Fruit fly (Drosophila melanogaster): Measurements from ENCODE around the gene CG33080.

Gene CG33080

dm6 chrX:5724744-5725185, 7.2 kb upstream of the CG33080 start (continued):
- TF ChIP-seq CG3995 (GFP tag; optimal IDR thresholded peaks at IDR 0.05), result no peak
- no peak for TF ChIP-seq Ets97D (GFP tag; optimal IDR thresholded peaks at IDR 0.05)
- TF ChIP-seq CG10366 (GFP tag; IDR thresholded peaks at IDR 0.05), result peak; percentile 40; the same call in 1 of the 2 replicates
- no peak for TF ChIP-seq Dip2 (GFP tag; IDR thresholded peaks at IDR 0.05)
- no peak for TF ChIP-seq Dp (GFP tag; optimal IDR thresholded peaks at IDR 0.05)
- TF ChIP-seq zf30C (GFP tag; optimal IDR thresholded peaks at IDR 0.05), result no peak
- TF ChIP-seq ap (GFP tag; IDR thresholded peaks at IDR 0.05), result 0 out of 2 replicates have a peak, but pooled peaks have one; percentile 55
- peak; percentile 94 for TF ChIP-seq Drgx (GFP tag; IDR thresholded peaks at IDR 0.05)
- TF ChIP-seq cad (GFP tag; optimal IDR thresholded peaks at IDR 0.05), result no peak
- no peak for TF ChIP-seq NfI (GFP tag; optimal IDR thresholded peaks at IDR 0.05)
- TF ChIP-seq Doc3 (GFP tag; IDR thresholded peaks at IDR 0.05; ENCODE audit: partially characterized antibody), result no peak
- no peak for TF ChIP-seq CG12155 (GFP tag; optimal IDR thresholded peaks at IDR 0.05)
- no peak for TF ChIP-seq sima (GFP tag; optimal IDR thresholded peaks at IDR 0.05)
- peak; percentile 72 for TF ChIP-seq ci (GFP tag; IDR thresholded peaks at IDR 0.05)
- TF ChIP-seq YL-1 (GFP tag; optimal IDR thresholded peaks at IDR 0.05), result no peak
- TF ChIP-seq ara (GFP tag; IDR thresholded peaks at IDR 0.05), result peak; percentile 43; the same call in 1 of the 2 replicates
- TF ChIP-seq sc (optimal IDR thresholded peaks at IDR 0.05), result no peak
- peak; percentile 65 for TF ChIP-seq sc (GFP tag; optimal IDR thresholded peaks at IDR 0.05)
- TF ChIP-seq esg (GFP tag; conservative IDR thresholded peaks at IDR 0.05), result peak; percentile 53
- no peak for TF ChIP-seq sd (tag; optimal IDR thresholded peaks at IDR 0.05)
- TF ChIP-seq mld (GFP tag; IDR thresholded peaks at IDR 0.05; ENCODE audit: partially characterized antibody), result no peak
- no peak for TF ChIP-seq CkIIα-i1 (GFP tag; IDR thresholded peaks at IDR 0.05)
- TF ChIP-seq HHEX (GFP tag; optimal IDR thresholded peaks at IDR 0.05), result peak; percentile 28
- TF ChIP-seq ato (GFP tag; IDR thresholded peaks at IDR 0.05; ENCODE audit: partially characterized antibody), result no peak
- TF ChIP-seq CG32767 (GFP tag; IDR thresholded peaks at IDR 0.05), result no peak
- TF ChIP-seq CG31388 (GFP tag; optimal IDR thresholded peaks at IDR 0.05), result no peak
- TF ChIP-seq gce (GFP tag; IDR thresholded peaks at IDR 0.05), result no peak
- TF ChIP-seq CG7987 (GFP tag; optimal IDR thresholded peaks at IDR 0.05), result peak; percentile 36
- TF ChIP-seq gsb (GFP tag; IDR thresholded peaks at IDR 0.05), result no peak
- TF ChIP-seq CG10654 (GFP tag; optimal IDR thresholded peaks at IDR 0.05), result peak; percentile 48
- TF ChIP-seq CG6654 (GFP tag; optimal IDR thresholded peaks at IDR 0.05), result peak; percentile 26
- TF ChIP-seq bbx (GFP tag; IDR thresholded peaks at IDR 0.05; ENCODE audit: partially characterized antibody), result no peak
- TF ChIP-seq fru (optimal IDR thresholded peaks at IDR 0.05), result no peak
- TF ChIP-seq caup (GFP tag; optimal IDR thresholded peaks at IDR 0.05; ENCODE audit: severe bottlenecking), result peak; percentile 1
- peak; percentile 27 for TF ChIP-seq CG15601 (tag; optimal IDR thresholded peaks at IDR 0.05)
- TF ChIP-seq CG14710 (tag; optimal IDR thresholded peaks at IDR 0.05), result peak; percentile 41
- TF ChIP-seq Hr39 (optimal IDR thresholded peaks at IDR 0.05), result no peak
- TF ChIP-seq dmrt99B (tag; optimal IDR thresholded peaks at IDR 0.05), result peak; percentile 52
- no peak for TF ChIP-seq Bdp1 (GFP tag; optimal IDR thresholded peaks at IDR 0.05)
- no peak for TF ChIP-seq corto (GFP tag; optimal IDR thresholded peaks at IDR 0.05)
- no peak for TF ChIP-seq pita (GFP tag; optimal IDR thresholded peaks at IDR 0.05)
- TF ChIP-seq CG15269 (tag; optimal IDR thresholded peaks at IDR 0.05), result peak; percentile 33
- TF ChIP-seq CG30020 (tag; optimal IDR thresholded peaks at IDR 0.05), result no peak
- no peak for TF ChIP-seq Chrac-16 (GFP tag; optimal IDR thresholded peaks at IDR 0.05)
- TF ChIP-seq hbn (GFP tag; IDR thresholded peaks at IDR 0.05; ENCODE audit: partially characterized antibody), result no peak
- TF ChIP-seq GATAe (GFP tag; conservative IDR thresholded peaks at IDR 0.05), result no peak
- peak; percentile 68 for TF ChIP-seq slbo (GFP tag; IDR thresholded peaks at IDR 0.05)
- TF ChIP-seq CG6689 (GFP tag; IDR thresholded peaks at IDR 0.05), result peak; percentile 52; the same call in 1 of the 2 replicates
- TF ChIP-seq tup (GFP tag; optimal IDR thresholded peaks at IDR 0.05), result no peak

All from whole organism, embryonic.